Fruit fly (Drosophila melanogaster): ENCODE measurements around the gene Arp6.

The Arp6 gene

DNA sequence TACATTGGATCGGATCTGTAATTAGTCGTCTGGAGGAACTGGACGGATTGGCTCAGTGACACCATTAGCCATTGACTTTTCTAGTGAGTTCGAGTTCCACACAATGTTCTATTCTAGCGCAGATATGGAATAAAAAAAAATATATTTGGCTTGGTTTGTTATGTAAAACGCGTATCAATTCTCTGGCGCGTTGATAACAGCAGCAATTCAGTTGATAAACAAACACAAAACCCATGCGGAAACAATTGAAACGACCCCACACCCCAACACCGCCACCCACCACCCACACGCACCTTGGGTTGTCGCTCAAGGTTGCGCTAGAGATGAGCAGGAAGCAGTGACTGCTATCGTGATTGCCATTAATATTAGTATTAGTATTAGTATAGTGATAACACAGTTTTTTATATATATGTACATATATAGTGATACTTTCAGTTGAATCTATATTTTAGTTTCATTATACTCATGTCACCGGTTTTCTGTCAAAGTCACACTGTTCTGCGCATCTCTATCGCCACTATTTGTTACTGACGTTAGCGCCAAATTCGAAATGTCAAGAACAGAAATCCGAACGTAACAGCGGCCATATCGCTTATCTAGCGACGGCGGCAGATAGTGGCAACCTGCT is 39.2 kb downstream of the Arp6 start:
- peak; percentile 94 for TF ChIP-seq noc (tag; optimal IDR thresholded peaks at IDR 0.05)

DNA sequence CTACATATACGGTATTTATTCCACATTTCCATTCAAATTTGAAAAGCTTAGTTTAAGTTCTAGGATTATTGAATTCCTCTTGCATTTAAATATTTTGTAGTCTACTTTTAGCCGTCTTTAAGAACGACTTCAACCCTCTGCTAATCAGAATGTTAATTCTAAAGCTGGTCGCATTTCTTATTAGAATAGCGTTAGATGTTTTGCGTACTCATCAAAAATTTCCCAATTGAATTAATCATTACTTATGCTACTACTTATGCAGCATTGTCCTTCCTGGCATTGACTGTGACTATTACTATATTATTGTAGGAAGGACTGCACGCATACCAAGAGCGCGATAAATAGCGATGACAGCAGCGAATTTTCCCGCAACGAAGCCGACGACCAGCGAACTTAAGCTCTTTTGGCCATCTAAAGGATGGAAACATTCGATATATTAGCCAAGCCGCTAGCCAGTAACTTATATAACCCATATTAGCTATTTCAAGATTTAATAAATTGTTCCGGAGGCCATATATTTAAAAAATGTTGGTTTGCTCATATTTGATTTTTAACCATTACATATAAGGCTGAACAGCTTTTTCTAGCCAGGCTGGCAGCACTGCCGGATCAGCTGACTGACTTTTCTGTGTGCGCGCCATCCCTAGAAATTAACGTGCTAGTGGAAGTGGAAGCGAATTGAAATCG is 39.9 kb downstream of the Arp6 start, which contains the start of gene CG8128:
TSS of gene CG8128 (plus strand) at position 641 of the 687 bp plus-strand sequence.
- TF ChIP-seq noc (tag; optimal IDR thresholded peaks at IDR 0.05), result no peak

DNA sequence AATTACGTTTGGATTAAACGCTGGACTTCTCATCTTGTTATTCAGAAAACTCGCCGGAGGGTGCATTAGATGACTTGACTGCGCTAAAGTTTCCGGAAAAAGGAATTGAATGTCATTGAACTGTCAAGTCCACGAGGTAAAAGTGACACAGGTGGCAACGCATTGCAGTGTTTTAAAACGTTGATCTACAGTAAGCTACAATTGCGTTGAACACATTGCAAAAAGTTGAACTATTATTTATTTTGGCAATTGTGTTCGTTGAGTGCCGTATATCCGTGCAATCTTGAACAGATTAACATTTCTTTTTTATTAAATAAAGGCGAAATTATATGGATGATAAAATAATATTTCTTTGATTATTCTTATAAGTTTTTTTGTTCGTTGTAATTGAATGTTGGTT is 48.2 kb downstream of the Arp6 start, which contains the start of gene CG15599:
TSS of gene CG15599 (minus strand) at position 101 of the 400 bp plus-strand sequence.
- TF ChIP-seq noc (tag; optimal IDR thresholded peaks at IDR 0.05), result no peak

All from whole organism, larva.